Fruit fly (Drosophila melanogaster) whole organism, embryonic: Measurements from ENCODE around the gene Mgat4a.

Experiments
- BEAF-32 ChIP-seq: fragments of 200-800 bp; sonication (Bioruptor generic); optimal IDR thresholded peaks from 3 replicates; lab custom pipeline; 2017; ENCODE audit warnings: missing biosample characterization, missing genetic modification characterization, mild to moderate bottlenecking, moderate library complexity, missing genetic modification reagents
- Bdp1 ChIP-seq: fragments of 200-800 bp; sonication (Bioruptor generic); optimal IDR thresholded peaks from 3 replicates; lab custom pipeline; 2016; ENCODE audit warnings: missing biosample characterization, missing genetic modification characterization
- Bgb ChIP-seq: fragments of 200-800 bp; sonication (Bioruptor generic); IDR thresholded peaks from 2 replicates; pipeline ENCODE4 v1.3.6; 2022; ENCODE audit warnings: missing biosample characterization, missing genetic modification characterization; ENCODE audit not compliant: partially characterized antibody
- CG10267 ChIP-seq: fragments of 200-800 bp; sonication (Bioruptor generic); optimal IDR thresholded peaks from 2 replicates; lab custom pipeline; 2018; ENCODE audit warnings: missing biosample characterization, mild to moderate bottlenecking, missing genetic modification characterization, moderate library complexity
- CG10274 ChIP-seq: fragments of 200-800 bp; sonication (Bioruptor generic); optimal IDR thresholded peaks from 3 replicates; lab custom pipeline; 2017; ENCODE audit warnings: missing biosample characterization, mild to moderate bottlenecking, missing genetic modification characterization
- CG10321 ChIP-seq: fragments of 200-800 bp; sonication (Bioruptor generic); IDR thresholded peaks from 2 replicates; pipeline ENCODE4 v1.3.6; 2022; ENCODE audit warnings: missing biosample characterization, missing genetic modification characterization
- CG10959 ChIP-seq: fragments of 200-800 bp; sonication (Bioruptor generic); IDR thresholded peaks from 2 replicates; pipeline ENCODE4 v1.3.6; 2022; ENCODE audit warnings: missing biosample characterization, missing genetic modification characterization
- CG13123 ChIP-seq: fragments of 200-800 bp; sonication (Bioruptor generic); optimal IDR thresholded peaks from 2 replicates; lab custom pipeline; 2016; ENCODE audit warnings: missing biosample characterization, missing genetic modification characterization
- CG14014 ChIP-seq: fragments of 200-800 bp; sonication (Bioruptor generic); IDR thresholded peaks from 2 replicates; pipeline ENCODE4 v1.3.6; 2022; ENCODE audit warnings: missing biosample characterization, missing genetic modification characterization
- CG15601 ChIP-seq: fragments of 200-800 bp; sonication (Bioruptor generic); optimal IDR thresholded peaks from 3 replicates; lab custom pipeline; 2019; ENCODE audit warnings: missing biosample characterization, mild to moderate bottlenecking, missing genetic modification characterization, moderate library complexity
- CG18476 ChIP-seq: fragments of 200-800 bp; sonication (Bioruptor generic); optimal IDR thresholded peaks from 2 replicates; lab custom pipeline; 2016; ENCODE audit warnings: missing biosample characterization, mild to moderate bottlenecking, missing genetic modification characterization
- CG2202 ChIP-seq: fragments of 200-800 bp; sonication (Bioruptor generic); optimal IDR thresholded peaks from 2 replicates; lab custom pipeline; 2018; ENCODE audit warnings: missing biosample characterization, mild to moderate bottlenecking, missing genetic modification characterization
- CG3163 ChIP-seq: fragments of 200-800 bp; sonication (Bioruptor generic); optimal IDR thresholded peaks from 3 replicates; lab custom pipeline; 2016; ENCODE audit warnings: missing biosample characterization, missing genetic modification characterization
- CG33213 ChIP-seq: fragments of 200-800 bp; sonication (Bioruptor generic); optimal IDR thresholded peaks from 3 replicates; lab custom pipeline; 2016; ENCODE audit warnings: missing biosample characterization, missing genetic modification characterization
- CG33557 ChIP-seq: fragments of 200-800 bp; sonication (Bioruptor generic); optimal IDR thresholded peaks from 2 replicates; lab custom pipeline; 2019; ENCODE audit warnings: missing biosample characterization, mild to moderate bottlenecking, missing genetic modification characterization, moderate library complexity
- CG4360 ChIP-seq: fragments of 200-800 bp; sonication (Bioruptor generic); IDR thresholded peaks from 2 replicates; pipeline ENCODE4 v1.3.6; 2022; ENCODE audit warnings: missing biosample characterization, missing genetic modification characterization
- CG6683 ChIP-seq: fragments of 200-800 bp; sonication (Bioruptor generic); optimal IDR thresholded peaks from 2 replicates; lab custom pipeline; 2017; ENCODE audit warnings: missing biosample characterization, mild to moderate bottlenecking, missing genetic modification characterization, missing genetic modification reagents
- CG6854 ChIP-seq: fragments of 200-800 bp; sonication (Bioruptor generic); optimal IDR thresholded peaks from 3 replicates; lab custom pipeline; 2017; ENCODE audit warnings: missing biosample characterization, mild to moderate bottlenecking, missing genetic modification characterization
- CG7357 ChIP-seq: fragments of 200-800 bp; sonication (Bioruptor generic); IDR thresholded peaks from 3 replicates; pipeline ENCODE4 v1.3.6; 2022; ENCODE audit warnings: missing biosample characterization, missing genetic modification characterization
- CG8089 ChIP-seq: fragments of 200-800 bp; sonication (Bioruptor generic); optimal IDR thresholded peaks from 3 replicates; lab custom pipeline; 2016; ENCODE audit warnings: missing biosample characterization, missing genetic modification characterization
- CG8924 ChIP-seq: fragments of 200-800 bp; optimal IDR thresholded peaks from 3 replicates; lab custom pipeline; 2019; ENCODE audit warnings: missing biosample characterization, mild to moderate bottlenecking, missing genetic modification characterization, moderate library complexity
- Dip3 ChIP-seq: fragments of 200-800 bp; sonication (Bioruptor generic); optimal IDR thresholded peaks from 3 replicates; lab custom pipeline; 2016; ENCODE audit warnings: missing biosample characterization, missing genetic modification characterization
- E2f2 ChIP-seq: fragments of 200-800 bp; sonication (Bioruptor generic); IDR thresholded peaks from 2 replicates; pipeline ENCODE4 v1.3.6; 2022; ENCODE audit warnings: missing biosample characterization, missing genetic modification characterization
- Kr ChIP-seq: fragments of 200-800 bp; sonication (Bioruptor generic); optimal IDR thresholded peaks from 2 replicates; lab custom pipeline; 2017; ENCODE audit warnings: missing biosample characterization, mild to moderate bottlenecking, missing genetic modification characterization
- Oli ChIP-seq: fragments of 200-800 bp; sonication (Bioruptor generic); optimal IDR thresholded peaks from 2 replicates; lab custom pipeline; 2018; ENCODE audit warnings: missing biosample characterization, mild to moderate bottlenecking, missing genetic modification characterization, moderate library complexity
- Side ChIP-seq: fragments of 200-800 bp; sonication (Bioruptor generic); optimal IDR thresholded peaks from 2 replicates; lab custom pipeline; 2016; ENCODE audit warnings: missing biosample characterization, missing genetic modification characterization
- Ssrp ChIP-seq: fragments of 200-800 bp; sonication (Bioruptor generic); optimal IDR thresholded peaks from 2 replicates; lab custom pipeline; 2018; ENCODE audit warnings: missing biosample characterization, mild to moderate bottlenecking, missing genetic modification characterization, moderate library complexity
- aop ChIP-seq: fragments of 200-800 bp; sonication (Bioruptor generic); IDR thresholded peaks from 2 replicates; pipeline ENCODE4 v1.3.6; 2022; ENCODE audit warnings: missing biosample characterization, missing genetic modification characterization
- ash1 ChIP-seq: fragments of 200-800 bp; sonication (Bioruptor generic); optimal IDR thresholded peaks from 2 replicates; lab custom pipeline; 2018; ENCODE audit warnings: missing biosample characterization, mild to moderate bottlenecking, missing genetic modification characterization
- dan ChIP-seq: fragments of 200-800 bp; sonication (Bioruptor generic); IDR thresholded peaks from 2 replicates; pipeline ENCODE4 v1.3.6; 2022; ENCODE audit warnings: missing biosample characterization, missing genetic modification characterization
- dati ChIP-seq: fragments of 200-800 bp; sonication (Bioruptor generic); IDR thresholded peaks from 2 replicates; pipeline ENCODE4 v1.3.6; 2022; ENCODE audit warnings: missing biosample characterization, missing genetic modification characterization
- dimm ChIP-seq: fragments of 200-800 bp; sonication (Bioruptor generic); IDR thresholded peaks from 2 replicates; pipeline ENCODE4 v1.3.6; 2022; ENCODE audit warnings: missing biosample characterization, missing genetic modification characterization
- dpn ChIP-seq, 2 experiments: fragments of 200-800 bp; sonication (Bioruptor generic); optimal IDR thresholded peaks; 3 replicates each; lab custom pipeline; 2016; ENCODE audit warnings: missing biosample characterization in 2 of 2, missing genetic modification characterization in 2 of 2
- emc ChIP-seq: fragments of 200-800 bp; sonication (Bioruptor generic); optimal IDR thresholded peaks from 2 replicates; lab custom pipeline; 2016; ENCODE audit warnings: missing biosample characterization, missing genetic modification characterization
- fu2 ChIP-seq: fragments of 200-800 bp; sonication (Bioruptor generic); optimal IDR thresholded peaks from 2 replicates; lab custom pipeline; 2016; ENCODE audit warnings: missing biosample characterization, missing genetic modification characterization
- grau ChIP-seq: fragments of 200-800 bp; optimal IDR thresholded peaks from 3 replicates; lab custom pipeline; 2019; ENCODE audit warnings: missing biosample characterization, mild to moderate bottlenecking, missing genetic modification characterization, moderate library complexity
- ham ChIP-seq: fragments of 200-800 bp; sonication (Bioruptor generic); IDR thresholded peaks from 2 replicates; pipeline ENCODE4 v1.3.6; 2022; ENCODE audit warnings: missing biosample characterization, missing genetic modification characterization
- ind ChIP-seq: fragments of 200-800 bp; sonication (Bioruptor generic); optimal IDR thresholded peaks from 3 replicates; lab custom pipeline; 2016; ENCODE audit warnings: missing biosample characterization, missing genetic modification characterization
- insv ChIP-seq, 2 experiments: fragments of 200-800 bp; sonication (Bioruptor generic); optimal IDR thresholded peaks; 3 replicates each; lab custom pipeline; 2016 to 2018; ENCODE audit warnings: missing biosample characterization in 2 of 2, missing genetic modification characterization in 2 of 2
- inv ChIP-seq: fragments of 200-800 bp; sonication (Bioruptor generic); IDR thresholded peaks from 2 replicates; pipeline ENCODE4 v1.3.6; 2022; ENCODE audit warnings: missing biosample characterization, missing genetic modification characterization; ENCODE audit not compliant: partially characterized antibody
- maf-S ChIP-seq: fragments of 200-800 bp; sonication (Bioruptor generic); optimal IDR thresholded peaks from 2 replicates; lab custom pipeline; 2016; ENCODE audit warnings: missing biosample characterization, missing genetic modification characterization
- org-1 ChIP-seq: fragments of 200-800 bp; sonication (Bioruptor generic); optimal IDR thresholded peaks from 2 replicates; lab custom pipeline; 2017; ENCODE audit warnings: missing biosample characterization, missing genetic modification characterization
- pb ChIP-seq: fragments of 200-800 bp; sonication (Bioruptor generic); optimal IDR thresholded peaks from 3 replicates; lab custom pipeline; 2016; ENCODE audit warnings: missing biosample characterization, missing genetic modification characterization
- run ChIP-seq: fragments of 200-800 bp; sonication (Bioruptor generic); optimal IDR thresholded peaks from 3 replicates; lab custom pipeline; 2018; ENCODE audit warnings: missing biosample characterization, mild to moderate bottlenecking, missing genetic modification characterization
- sc ChIP-seq, 3 experiments: fragments of >200 bp in 2 of 3; fragments of 200-800 bp in 1 of 3; sonication (Bioruptor generic) in 1 of 3; optimal IDR thresholded peaks; 2 replicates in 2 of 3; 3 replicates in 1 of 3; lab custom pipeline; 2017; ENCODE audit warnings: mild to moderate bottlenecking in 1 of 3, missing biosample characterization in 1 of 3, missing genetic modification characterization in 1 of 3, missing genetic modification reagents in 1 of 3
- shn ChIP-seq: fragments of 200-800 bp; sonication (Bioruptor generic); optimal IDR thresholded peaks from 3 replicates; lab custom pipeline; 2016; ENCODE audit warnings: missing biosample characterization, missing genetic modification characterization
- sim ChIP-seq: fragments of 200-800 bp; sonication (Bioruptor generic); IDR thresholded peaks from 2 replicates; pipeline ENCODE4 v1.3.6; 2022; ENCODE audit warnings: missing biosample characterization, missing genetic modification characterization
- sr ChIP-seq: fragments of 200-800 bp; sonication (Bioruptor generic); IDR thresholded peaks from 3 replicates; pipeline ENCODE4 v1.3.6; 2022; ENCODE audit warnings: missing biosample characterization, missing genetic modification characterization
- stwl ChIP-seq: fragments of 200-800 bp; sonication (Bioruptor generic); optimal IDR thresholded peaks from 3 replicates; lab custom pipeline; 2018; ENCODE audit warnings: missing biosample characterization, mild to moderate bottlenecking, missing genetic modification characterization, moderate library complexity
- z ChIP-seq: fragments of 200-800 bp; sonication (Bioruptor generic); IDR thresholded peaks from 3 replicates; pipeline ENCODE4 v1.3.6; 2022; ENCODE audit warnings: missing biosample characterization, missing genetic modification characterization

The Mgat4a gene

DNA sequence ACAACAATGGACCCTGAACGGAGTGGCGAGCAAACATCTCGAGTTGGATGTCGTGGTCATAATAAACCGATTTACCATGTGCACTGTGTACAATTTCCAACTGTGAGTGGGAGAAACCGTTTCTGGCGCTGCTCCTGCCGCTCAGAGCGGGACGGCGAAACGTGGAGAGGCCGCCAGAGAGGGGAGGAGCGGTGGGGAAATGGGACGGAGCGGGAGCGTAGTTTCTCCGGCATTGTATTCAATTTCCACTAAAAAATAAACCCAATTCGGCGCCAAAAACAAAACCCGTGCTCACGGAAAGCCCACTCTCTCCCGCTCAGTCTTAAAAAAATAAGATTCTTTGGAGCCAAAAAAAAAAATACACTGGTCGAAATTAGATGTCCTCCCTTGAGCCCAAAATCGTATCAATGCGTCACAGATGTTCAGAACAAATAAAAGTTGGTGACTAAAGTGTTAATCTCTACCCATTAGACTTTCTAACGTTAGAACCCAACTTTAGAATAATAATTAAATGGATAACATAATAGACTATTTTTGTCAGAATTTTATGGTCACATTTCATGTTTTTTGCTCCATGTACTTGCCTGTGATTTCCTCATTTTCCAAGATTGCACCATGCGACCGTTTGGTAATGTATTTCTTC, 1.7 kb upstream of the Mgat4a start (continued):
- TF ChIP-seq run (tag; lab: Kevin White, UChicago) (no peak), shn (peak; percentile 31), maf-S (GFP tag; lab: Kevin White, UChicago) (peak; percentile 55), CG10274 (peak; percentile 31), dimm (GFP tag; lab: Robert Waterston, UW) (no peak), CG7357 (GFP tag; lab: Robert Waterston, UW) (no peak; the same call in 2 of the 3 replicates), CG10267 (tag; lab: Kevin White, UChicago) (peak; percentile 50), CG14014 (peak; percentile 57; the same call in 1 of the 2 replicates), dati (GFP tag; lab: Robert Waterston, UW) (no peak), inv (GFP tag; lab: Robert Waterston, UW) (peak; percentile 11; the same call in 1 of the 2 replicates), fu2 (GFP tag; lab: Kevin White, UChicago) (no peak), BEAF-32 (GFP tag; lab: Kevin White, UChicago) (no peak), z (GFP tag; lab: Robert Waterston, UW) (peak; percentile 90), insv (GFP tag; optimal IDR thresholded peaks at IDR 0.05; lab: Kevin White, UChicago) (no peak), CG6854 (peak; percentile 64), CG33557 (GFP tag; lab: Kevin White, UChicago) (no peak), Dip3 (peak; percentile 51), CG8089 (GFP tag; lab: Kevin White, UChicago) (peak; percentile 34), CG33213 (GFP tag; lab: Kevin White, UChicago) (no peak), dpn (GFP tag; optimal IDR thresholded peaks at IDR 0.05; lab: Kevin White, UChicago) (peak; percentile 71 to 78), Side (peak; percentile 35), CG4360 (GFP tag; lab: Robert Waterston, UW) (no peak), Bgb (GFP tag; lab: Robert Waterston, UW) (no peak; the same call in 1 of the 2 replicates), Bdp1 (GFP tag; lab: Kevin White, UChicago) (peak; percentile 65), aop (GFP tag; lab: Robert Waterston, UW) (no peak), ind (GFP tag; lab: Kevin White, UChicago) (peak; percentile 69), CG3163 (GFP tag; lab: Kevin White, UChicago) (peak; percentile 71), sim (GFP tag; lab: Robert Waterston, UW) (no peak), grau (tag; lab: Kevin White, UChicago) (peak; percentile 67), CG8924 (tag; lab: Kevin White, UChicago) (peak; percentile 63), CG6683 (GFP tag; lab: Kevin White, UChicago) (peak; percentile 42), emc (GFP tag; lab: Kevin White, UChicago) (peak; percentile 66), stwl (tag; lab: Kevin White, UChicago) (no peak), pb (GFP tag; lab: Kevin White, UChicago) (no peak), CG2202 (tag; lab: Kevin White, UChicago) (peak; percentile 16), org-1 (no peak), ham (GFP tag; lab: Robert Waterston, UW) (no peak), sr (no peak; the same call in 2 of the 3 replicates), CG18476 (GFP tag; lab: Kevin White, UChicago) (peak; percentile 45), dan (GFP tag; lab: Robert Waterston, UW) (no peak), Ssrp (peak; percentile 63), CG10959 (no peak), CG13123 (GFP tag; lab: Kevin White, UChicago) (peak; percentile 18), CG15601 (tag; lab: Kevin White, UChicago) (peak; percentile 55), sc (optimal IDR thresholded peaks at IDR 0.05; lab: Kevin White, UChicago) (no peak), sc (GFP tag; optimal IDR thresholded peaks at IDR 0.05; lab: Kevin White, UChicago) (peak; percentile 46), CG10321 (GFP tag; lab: Robert Waterston, UW) (0 out of 2 replicates have a peak, but pooled peaks have one; percentile 42), E2f2 (GFP tag; lab: Robert Waterston, UW) (peak; percentile 56), Kr (no peak), Oli (peak; percentile 77), ash1 (no peak)
